Fruit fly (Drosophila melanogaster): ENCODE data around the gene Amacr.

dm6 chr2L:20734066-20734686 lies 18.0 kb downstream of the Amacr start, which contains the start of gene TM9SF2:
- TF ChIP-seq dmrt93B (GFP tag; optimal IDR thresholded peaks at IDR 0.05) (no peak), pan (optimal IDR thresholded peaks at IDR 0.05) (no peak), Hr83 (GFP tag; optimal IDR thresholded peaks at IDR 0.05; ENCODE audit: poor library complexity, severe bottlenecking) (no peak), CrebA (GFP tag; optimal IDR thresholded peaks at IDR 0.05; ENCODE audit: borderline replicate concordance) (no peak), Hnf4 (GFP tag; optimal IDR thresholded peaks at IDR 0.05) (no peak), CG9705 (GFP tag; optimal IDR thresholded peaks at IDR 0.05) (peak; percentile 18), ey (GFP tag; optimal IDR thresholded peaks at IDR 0.05) (no peak), psq (GFP tag; optimal IDR thresholded peaks at IDR 0.05) (no peak), lola (GFP tag; optimal IDR thresholded peaks at IDR 0.05) (no peak), tai (GFP tag; optimal IDR thresholded peaks at IDR 0.05) (no peak), woc (GFP tag; optimal IDR thresholded peaks at IDR 0.05) (no peak), br (GFP tag; optimal IDR thresholded peaks at IDR 0.05) (no peak), Myc (optimal IDR thresholded peaks at IDR 0.05) (no peak), rgr (GFP tag; optimal IDR thresholded peaks at IDR 0.05) (no peak)

Measured in whole organism, wandering third instar larva.